Worm (Caenorhabditis elegans) whole organism, mixed stage, embryonic: ENCODE results near the gene F13A7.1.
A peak's percentile ranks its signal among the peaks of the same experiment; 100 is the strongest.

Source experiments
- M03D4.4 ChIP-seq: sonication (generic microtip); optimal IDR thresholded peaks from 2 replicates; lab custom pipeline; 2017; ENCODE audit warnings: mild to moderate bottlenecking, missing genetic modification characterization, missing compliant biosample characterization
- bed-3 ChIP-seq: fragments of 200-800 bp; sonication (Bioruptor generic); optimal IDR thresholded peaks from 3 replicates; lab custom pipeline; 2018; ENCODE audit warnings: mild to moderate bottlenecking, missing genetic modification characterization, moderate library complexity, missing compliant biosample characterization
- blmp-1 ChIP-seq: fragments of 150-350 bp; optimal IDR thresholded peaks from 2 replicates; lab custom pipeline; 2014; ENCODE audit warnings: missing biosample characterization, missing genetic modification characterization
- ceh-43 ChIP-seq: fragments of 200-800 bp; sonication (Bioruptor generic); optimal IDR thresholded peaks from 2 replicates; lab custom pipeline; 2018; ENCODE audit warnings: mild to moderate bottlenecking, missing genetic modification characterization, moderate library complexity, missing compliant biosample characterization
- ceh-83 ChIP-seq: fragments of 200-800 bp; sonication (Bioruptor generic); optimal IDR thresholded peaks from 2 replicates; lab custom pipeline; 2018; ENCODE audit warnings: mild to moderate bottlenecking, missing genetic modification characterization, missing compliant biosample characterization
- cnd-1 ChIP-seq: fragments of 200-800 bp; sonication (Bioruptor generic); optimal IDR thresholded peaks from 2 replicates; lab custom pipeline; 2018; ENCODE audit warnings: mild to moderate bottlenecking, missing genetic modification characterization, missing compliant biosample characterization
- drap-1 ChIP-seq: fragments of 200-800 bp; sonication (Bioruptor generic); optimal IDR thresholded peaks from 3 replicates; lab custom pipeline; 2018; ENCODE audit warnings: mild to moderate bottlenecking, missing genetic modification characterization, missing compliant biosample characterization
- elt-1 ChIP-seq: sonication (generic microtip); optimal IDR thresholded peaks from 2 replicates; lab custom pipeline; 2017; ENCODE audit warnings: missing genetic modification characterization, mild to moderate bottlenecking, missing compliant biosample characterization, antibody characterized with exemption, moderate library complexity, borderline replicate concordance; ENCODE audit not compliant: insufficient read depth
- flh-1 ChIP-seq: fragments of 200-800 bp; sonication (Bioruptor generic); optimal IDR thresholded peaks from 2 replicates; lab custom pipeline; 2018; ENCODE audit warnings: mild to moderate bottlenecking, missing genetic modification characterization, moderate library complexity, missing compliant biosample characterization
- ham-2 ChIP-seq: fragments of 200-800 bp; sonication (Bioruptor generic); optimal IDR thresholded peaks from 2 replicates; lab custom pipeline; 2018; ENCODE audit warnings: mild to moderate bottlenecking, missing genetic modification characterization, missing compliant biosample characterization
- hlh-1 ChIP-seq: fragments of 150-350 bp; optimal IDR thresholded peaks from 2 replicates; lab custom pipeline; 2014; ENCODE audit warnings: missing biosample characterization, missing genetic modification reagents, missing genetic modification characterization
- lin-13 ChIP-seq: fragments of 150-350 bp; optimal IDR thresholded peaks from 2 replicates; lab custom pipeline; 2014; ENCODE audit warnings: missing biosample characterization, missing genetic modification characterization
- lin-32 ChIP-seq: fragments of 200-800 bp; sonication (Bioruptor generic); optimal IDR thresholded peaks from 2 replicates; lab custom pipeline; 2018; ENCODE audit warnings: mild to moderate bottlenecking, missing genetic modification characterization, missing compliant biosample characterization
- lsy-2 ChIP-seq: fragments of 150-350 bp; optimal IDR thresholded peaks from 2 replicates; lab custom pipeline; 2014; ENCODE audit warnings: missing biosample characterization, missing genetic modification characterization
- mab-5 ChIP-seq: fragments of 150-350 bp; optimal IDR thresholded peaks from 2 replicates; lab custom pipeline; 2014; ENCODE audit warnings: missing biosample characterization, missing genetic modification characterization
- mep-1 ChIP-seq: fragments of 150-350 bp; optimal IDR thresholded peaks from 2 replicates; lab custom pipeline; 2017; ENCODE audit warnings: missing biosample characterization, missing genetic modification reagents, missing genetic modification characterization, inconsistent platforms
- mls-2 ChIP-seq: sonication (generic microtip); optimal IDR thresholded peaks from 2 replicates; lab custom pipeline; 2016; ENCODE audit warnings: mild to moderate bottlenecking, missing genetic modification characterization, moderate library complexity, missing compliant biosample characterization
- nhr-12 ChIP-seq: fragments of 150-350 bp; optimal IDR thresholded peaks from 2 replicates; lab custom pipeline; 2014; ENCODE audit warnings: missing biosample characterization, missing genetic modification characterization
- nhr-28 ChIP-seq: fragments of 150-350 bp; optimal IDR thresholded peaks from 2 replicates; lab custom pipeline; 2014; ENCODE audit warnings: missing biosample characterization, missing genetic modification characterization
- nhr-76 ChIP-seq: sonication (generic microtip); optimal IDR thresholded peaks from 2 replicates; lab custom pipeline; 2017; ENCODE audit warnings: missing biosample characterization, missing genetic modification characterization
- pha-4 ChIP-seq: fragments of 150-350 bp; optimal IDR thresholded peaks from 2 replicates; lab custom pipeline; 2018; ENCODE audit warnings: missing biosample characterization, missing genetic modification reagents, missing genetic modification characterization
- sem-2 ChIP-seq: fragments of 200-800 bp; sonication (Bioruptor generic); optimal IDR thresholded peaks from 2 replicates; lab custom pipeline; 2018; ENCODE audit warnings: mild to moderate bottlenecking, missing genetic modification characterization, missing compliant biosample characterization
- snpc-4 ChIP-seq: fragments of 150-350 bp; optimal IDR thresholded peaks from 2 replicates; lab custom pipeline; 2014; ENCODE audit warnings: missing biosample characterization, missing genetic modification characterization
- sptf-1 ChIP-seq: sonication (generic microtip); optimal IDR thresholded peaks from 2 replicates; lab custom pipeline; 2017; ENCODE audit warnings: mild to moderate bottlenecking, missing genetic modification characterization, moderate library complexity, missing compliant biosample characterization
- unc-120 ChIP-seq: sonication (generic microtip); optimal IDR thresholded peaks from 2 replicates; lab custom pipeline; 2017; ENCODE audit warnings: missing genetic modification characterization, missing compliant biosample characterization; ENCODE audit not compliant: poor library complexity, severe bottlenecking
- unc-39 ChIP-seq: fragments of 150-350 bp; optimal IDR thresholded peaks from 2 replicates; lab custom pipeline; 2014; ENCODE audit warnings: missing biosample characterization, missing genetic modification characterization
- unc-62 ChIP-seq: fragments of 150-350 bp; optimal IDR thresholded peaks from 2 replicates; lab custom pipeline; 2014; ENCODE audit warnings: missing biosample characterization, missing genetic modification reagents, missing genetic modification characterization
- zip-8 ChIP-seq: fragments of 150-350 bp; optimal IDR thresholded peaks from 2 replicates; lab custom pipeline; 2014; ENCODE audit warnings: missing biosample characterization, missing genetic modification characterization
- ztf-11 ChIP-seq: fragments of 150-350 bp; optimal IDR thresholded peaks from 2 replicates; lab custom pipeline; 2014; ENCODE audit warnings: missing biosample characterization, missing genetic modification characterization

Gene F13A7.1

DNA sequence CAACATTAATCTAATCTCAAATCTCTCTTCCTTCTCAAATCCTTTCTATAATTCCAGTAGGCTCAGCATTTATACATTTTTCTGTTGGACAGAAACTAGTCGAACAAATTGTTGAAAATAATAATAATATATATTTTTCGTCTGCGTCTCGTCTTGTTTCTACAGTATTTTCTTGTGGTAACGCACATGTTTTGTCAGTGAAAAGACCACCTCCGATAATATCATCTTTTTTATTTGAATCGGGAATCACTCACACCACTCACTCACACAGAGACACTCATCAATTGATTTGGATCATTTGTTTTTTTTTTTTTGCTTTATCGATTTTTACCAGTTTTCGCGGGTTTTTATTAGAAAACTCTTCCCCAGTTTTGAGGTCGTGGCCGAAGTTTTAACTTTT is 23.1 kb downstream of the F13A7.1 start:
- TF ChIP-seq bed-3 (GFP tag; lab: Kevin White, UChicago) (no peak), lin-13 (tag; lab: Kevin White, UChicago) (no peak), mep-1 (tag; lab: Kevin White, UChicago) (no peak), sem-2 (no peak), lin-32 (no peak), mls-2 (tag; lab: Kevin White, UChicago) (no peak), ztf-11 (tag; lab: Kevin White, UChicago) (no peak), lsy-2 (tag; lab: Kevin White, UChicago) (no peak), unc-39 (tag; lab: Kevin White, UChicago) (no peak), nhr-12 (tag; lab: Kevin White, UChicago) (no peak), pha-4 (tag; lab: Kevin White, UChicago) (no peak), mab-5 (tag; lab: Kevin White, UChicago) (no peak), flh-1 (GFP tag; lab: Kevin White, UChicago) (no peak)

DNA sequence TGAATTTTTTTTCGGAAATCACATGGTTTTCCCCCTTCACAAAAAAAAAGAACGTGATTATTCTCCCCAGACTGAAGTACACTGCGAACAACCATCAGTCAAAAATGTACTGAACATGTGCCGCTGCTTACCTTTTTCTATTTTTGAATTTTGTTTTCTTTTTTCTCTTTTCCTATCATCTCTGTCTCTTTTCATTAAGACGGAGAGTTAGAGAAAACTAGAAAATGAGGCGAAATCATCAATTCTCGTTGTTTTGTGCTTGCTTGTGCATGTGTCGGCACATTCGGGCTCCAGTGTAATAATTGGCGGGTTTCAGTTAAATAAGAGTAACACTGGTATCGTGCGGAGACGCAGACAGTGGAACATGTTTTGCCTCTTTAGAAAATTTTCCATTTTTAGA is 25.5 kb downstream of the F13A7.1 start:
- peak; percentile 12 for TF ChIP-seq unc-62 (GFP tag; lab: Kevin White, UChicago)
- TF ChIP-seq sem-2 = no peak
- TF ChIP-seq unc-120 = peak; percentile 67
- peak; percentile 39 for TF ChIP-seq hlh-1 (tag; lab: Kevin White, UChicago)
- no peak for TF ChIP-seq ceh-43 (GFP tag; lab: Kevin White, UChicago)
- TF ChIP-seq, all 35 proteins: peak for 3

- no peak for TF ChIP-seq bed-3 (GFP tag; lab: Kevin White, UChicago)
- TF ChIP-seq cnd-1 = no peak
- TF ChIP-seq nhr-12 (tag; lab: Kevin White, UChicago) = no peak
- TF ChIP-seq mab-5 (tag; lab: Kevin White, UChicago) = no peak
- no peak for TF ChIP-seq mls-2 (tag; lab: Kevin White, UChicago)
- TF ChIP-seq elt-1 (tag; lab: Kevin White, UChicago) = no peak
- no peak for TF ChIP-seq drap-1
- TF ChIP-seq ztf-11 (tag; lab: Kevin White, UChicago) = no peak
- TF ChIP-seq, all 35 proteins: peak for 0
Observed at ce11 chrV:16351757-16352156, 26.0 kb downstream of the F13A7.1 start.

- no peak for TF ChIP-seq lsy-2 (tag; lab: Kevin White, UChicago)
- peak; percentile 33 for TF ChIP-seq drap-1
- TF ChIP-seq mep-1 (tag; lab: Kevin White, UChicago) = peak; percentile 0
- peak; percentile 77 for TF ChIP-seq unc-120
Observed at ce11 chrV:16350775-16351378, 26.9 kb downstream of the F13A7.1 start.

- TF ChIP-seq nhr-12 (tag; lab: Kevin White, UChicago) (no peak), ceh-83 (GFP tag; lab: Kevin White, UChicago) (no peak), nhr-76 (tag; lab: Kevin White, UChicago) (no peak), nhr-28 (tag; lab: Kevin White, UChicago) (no peak), lin-13 (tag; lab: Kevin White, UChicago) (no peak), mab-5 (tag; lab: Kevin White, UChicago) (no peak), snpc-4 (tag; lab: Kevin White, UChicago) (no peak), sptf-1 (tag; lab: Kevin White, UChicago) (no peak), zip-8 (tag; lab: Kevin White, UChicago) (no peak), unc-39 (tag; lab: Kevin White, UChicago) (no peak), ham-2 (GFP tag; lab: Kevin White, UChicago) (no peak), ceh-43 (GFP tag; lab: Kevin White, UChicago) (no peak), mls-2 (tag; lab: Kevin White, UChicago) (no peak), blmp-1 (tag; lab: Kevin White, UChicago) (no peak), M03D4.4 (tag; lab: Kevin White, UChicago) (no peak), lin-32 (no peak)
- TF ChIP-seq, all 35 proteins: peak for 0
Observed at ce11 chrV:16350061-16350460, 27.7 kb downstream of the F13A7.1 start.
